Fruit fly (Drosophila melanogaster): ENCODE data around the gene fusl.

DNA sequence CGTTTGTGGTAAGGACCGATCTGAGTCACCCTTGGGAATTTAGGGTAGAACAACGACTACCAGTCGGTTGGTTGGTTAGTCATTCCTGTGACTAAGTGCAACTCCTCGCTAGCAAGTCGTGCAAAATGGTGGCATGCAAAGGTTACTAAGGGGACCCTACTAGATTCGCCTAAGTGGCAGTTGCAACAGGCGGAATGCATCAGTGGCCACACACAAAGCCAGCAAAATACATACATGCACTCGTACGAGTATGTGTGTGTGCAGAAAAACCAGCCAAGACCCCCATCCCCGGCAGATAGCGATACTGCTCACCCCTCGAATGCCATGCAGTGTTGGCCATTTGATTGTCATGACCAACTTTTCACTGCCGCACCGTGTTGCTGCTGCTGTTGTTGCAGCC lies 53.1 kb downstream of the fusl start:
- TF ChIP-seq CG8478 (optimal IDR thresholded peaks at IDR 0.05): no peak
- TF ChIP-seq CTCF (optimal IDR thresholded peaks at IDR 0.05): no peak
